Fruit fly (Drosophila melanogaster): ENCODE measurements around the gene Eig71Eh.
A peak's percentile ranks its signal among the peaks of the same experiment; 100 is the strongest.

The Eig71Eh gene

DNA sequence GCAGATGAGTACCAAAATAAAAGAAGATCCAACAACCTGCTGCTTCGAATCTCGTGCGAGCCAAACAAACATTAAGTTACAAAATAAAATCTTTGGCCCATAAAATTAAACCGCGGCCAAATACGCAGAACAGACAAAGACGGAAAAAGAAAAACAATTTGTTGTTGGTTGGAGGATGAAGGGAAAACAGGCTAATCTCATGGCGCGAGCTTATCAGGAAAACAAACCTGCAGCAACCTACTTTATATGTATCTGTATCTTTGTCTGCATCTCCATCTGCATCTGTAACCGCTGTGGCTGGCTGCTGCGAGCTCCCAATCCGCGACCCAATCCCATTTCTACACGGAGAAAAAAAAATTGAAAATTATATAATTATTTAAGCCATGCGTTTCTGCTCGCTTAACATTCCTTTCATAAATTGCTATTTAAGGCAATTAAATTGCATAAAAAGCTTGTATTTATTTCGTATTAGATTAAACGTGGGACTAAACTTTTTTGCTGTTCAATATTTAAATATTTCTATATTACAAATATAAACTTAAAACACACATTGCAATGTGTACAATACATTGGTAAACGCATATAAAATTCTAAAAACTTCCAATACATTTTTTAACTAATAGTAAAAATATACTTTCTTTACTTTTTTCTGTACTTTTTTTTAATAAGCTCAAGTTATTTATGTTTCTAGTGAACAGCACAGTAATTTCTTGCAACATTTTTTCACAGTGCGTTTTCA is 33.7 kb upstream of the Eig71Eh start (continued):
- TF ChIP-seq repo (GFP tag; optimal IDR thresholded peaks at IDR 0.05) (no peak), CG30403 (GFP tag; optimal IDR thresholded peaks at IDR 0.05) (peak; percentile 47), hb (GFP tag; IDR thresholded peaks at IDR 0.05; ENCODE audit: partially characterized antibody) (no peak), CG7745 (tag; optimal IDR thresholded peaks at IDR 0.05) (no peak), amos (GFP tag; IDR thresholded peaks at IDR 0.05; ENCODE audit: partially characterized antibody) (no peak), ara (GFP tag; IDR thresholded peaks at IDR 0.05) (no peak), CG7839 (tag; optimal IDR thresholded peaks at IDR 0.05) (peak; percentile 38), CG4328 (GFP tag; optimal IDR thresholded peaks at IDR 0.05) (no peak), bowl (GFP tag; IDR thresholded peaks at IDR 0.05) (no peak), croc (GFP tag; conservative IDR thresholded peaks at IDR 0.05) (0 out of 3 replicates have a peak, but pooled peaks have one; percentile 24), insv (GFP tag; optimal IDR thresholded peaks at IDR 0.05) (no peak), NC2α (GFP tag; optimal IDR thresholded peaks at IDR 0.05) (no peak), Antp (GFP tag; optimal IDR thresholded peaks at IDR 0.05) (no peak), CG6254 (GFP tag; optimal IDR thresholded peaks at IDR 0.05) (peak; percentile 32), CG3281 (GFP tag; optimal IDR thresholded peaks at IDR 0.05) (no peak), onecut (GFP tag; IDR thresholded peaks at IDR 0.05) (no peak), Med (GFP tag) (peak; percentile 42), Aef1 (GFP tag; IDR thresholded peaks at IDR 0.05) (no peak), ERR (GFP tag; optimal IDR thresholded peaks at IDR 0.05) (no peak), phol (tag; optimal IDR thresholded peaks at IDR 0.05) (peak; percentile 78), crol (GFP tag; IDR thresholded peaks at IDR 0.05) (no peak), CG10209 (GFP tag; optimal IDR thresholded peaks at IDR 0.05) (peak; percentile 40), tup (GFP tag; optimal IDR thresholded peaks at IDR 0.05) (no peak), zf30C (GFP tag; optimal IDR thresholded peaks at IDR 0.05) (peak; percentile 4), Usf (GFP tag; optimal IDR thresholded peaks at IDR 0.05) (peak; percentile 1), YL-1 (GFP tag; optimal IDR thresholded peaks at IDR 0.05) (no peak), B-H1 (GFP tag; IDR thresholded peaks at IDR 0.05) (no peak), CG6813 (GFP tag; optimal IDR thresholded peaks at IDR 0.05) (no peak), ATbp (GFP tag; optimal IDR thresholded peaks at IDR 0.05) (no peak), CG7372 (GFP tag; IDR thresholded peaks at IDR 0.05) (no peak), tgo (GFP tag; IDR thresholded peaks at IDR 0.05) (no peak), Oaz (GFP tag; IDR thresholded peaks at IDR 0.05) (no peak), emc (GFP tag; optimal IDR thresholded peaks at IDR 0.05) (no peak), sd (tag; optimal IDR thresholded peaks at IDR 0.05) (no peak), CG17912 (GFP tag; optimal IDR thresholded peaks at IDR 0.05) (no peak), prd (optimal IDR thresholded peaks at IDR 0.05) (no peak), prd (GFP tag; IDR thresholded peaks at IDR 0.05) (no peak; the same call in 2 of the 3 replicates), CG11504 (tag; optimal IDR thresholded peaks at IDR 0.05) (peak; percentile 71), pb (GFP tag; optimal IDR thresholded peaks at IDR 0.05) (no peak), CG8765 (GFP tag; IDR thresholded peaks at IDR 0.05) (no peak), CG12155 (GFP tag; optimal IDR thresholded peaks at IDR 0.05) (no peak), pros (GFP tag; optimal IDR thresholded peaks at IDR 0.05) (no peak), CG33557 (GFP tag; optimal IDR thresholded peaks at IDR 0.05) (peak; percentile 53), Hsf (GFP tag; optimal IDR thresholded peaks at IDR 0.05) (no peak), CG18476 (GFP tag; optimal IDR thresholded peaks at IDR 0.05) (peak; percentile 31)

All from whole organism, embryonic.